Fruit fly (Drosophila melanogaster): ENCODE data around the gene beat-VII.

The beat-VII gene

dm6 chr3R:26700125-26700524 is 18.4 kb upstream of the beat-VII start (continued):
- no peak for TF ChIP-seq CoRest (tag; optimal IDR thresholded peaks at IDR 0.05)
- TF ChIP-seq grau (tag; optimal IDR thresholded peaks at IDR 0.05) = no peak
- TF ChIP-seq CG3407 (GFP tag; optimal IDR thresholded peaks at IDR 0.05) = no peak
- no peak for TF ChIP-seq CG12391 (tag; optimal IDR thresholded peaks at IDR 0.05)
- no peak for TF ChIP-seq HHEX (GFP tag; optimal IDR thresholded peaks at IDR 0.05)
- no peak for TF ChIP-seq hb (GFP tag; IDR thresholded peaks at IDR 0.05; ENCODE audit: partially characterized antibody)
- TF ChIP-seq pho (GFP tag; optimal IDR thresholded peaks at IDR 0.05) = no peak
- no peak for TF ChIP-seq jing (GFP tag; optimal IDR thresholded peaks at IDR 0.05)
- no peak for TF ChIP-seq Lhr (GFP tag; optimal IDR thresholded peaks at IDR 0.05)
- TF ChIP-seq CG1603 (tag; optimal IDR thresholded peaks at IDR 0.05) = no peak
- TF ChIP-seq Hr39 (optimal IDR thresholded peaks at IDR 0.05) = no peak
- no peak for TF ChIP-seq CG9797 (GFP tag; optimal IDR thresholded peaks at IDR 0.05)
- no peak for TF ChIP-seq ab (GFP tag; optimal IDR thresholded peaks at IDR 0.05)
- TF ChIP-seq CG9609 (GFP tag; optimal IDR thresholded peaks at IDR 0.05) = no peak
- TF ChIP-seq CG15073 (GFP tag; optimal IDR thresholded peaks at IDR 0.05) = no peak
- no peak for TF ChIP-seq B-H1 (GFP tag; IDR thresholded peaks at IDR 0.05)
- no peak for TF ChIP-seq CG3726 (GFP tag; IDR thresholded peaks at IDR 0.05)
- no peak for TF ChIP-seq MESR4 (GFP tag; optimal IDR thresholded peaks at IDR 0.05)
- TF ChIP-seq CG18011 (GFP tag; optimal IDR thresholded peaks at IDR 0.05) = no peak
- TF ChIP-seq crp (GFP tag; optimal IDR thresholded peaks at IDR 0.05) = no peak
- no peak for TF ChIP-seq CG11093 (GFP tag; IDR thresholded peaks at IDR 0.05)
- TF ChIP-seq slbo (GFP tag; IDR thresholded peaks at IDR 0.05) = 0 out of 2 replicates have a peak, but pooled peaks have one; percentile 24
- 0 out of 3 replicates have a peak, but pooled peaks have one; percentile 34 for TF ChIP-seq ken (GFP tag; IDR thresholded peaks at IDR 0.05)
- no peak for TF ChIP-seq seq (GFP tag; IDR thresholded peaks at IDR 0.05)
- TF ChIP-seq CG2120 (GFP tag; optimal IDR thresholded peaks at IDR 0.05) = peak; percentile 27
- no peak for TF ChIP-seq trh (GFP tag; optimal IDR thresholded peaks at IDR 0.05)
- no peak for TF ChIP-seq CG6791 (GFP tag; IDR thresholded peaks at IDR 0.05; ENCODE audit: partially characterized antibody)
- TF ChIP-seq oc (tag; optimal IDR thresholded peaks at IDR 0.05) = no peak
- TF ChIP-seq Usf (GFP tag; optimal IDR thresholded peaks at IDR 0.05) = no peak
- TF ChIP-seq CG10147 (GFP tag; optimal IDR thresholded peaks at IDR 0.05) = no peak
- no peak for TF ChIP-seq pros (GFP tag; optimal IDR thresholded peaks at IDR 0.05)
- no peak for TF ChIP-seq CG14965 (GFP tag; optimal IDR thresholded peaks at IDR 0.05; ENCODE audit: borderline replicate concordance)
- no peak for TF ChIP-seq CG18262 (tag; optimal IDR thresholded peaks at IDR 0.05)
- TF ChIP-seq CG1647 (GFP tag; optimal IDR thresholded peaks at IDR 0.05) = no peak
- no peak for TF ChIP-seq rib (GFP tag; IDR thresholded peaks at IDR 0.05)
- TF ChIP-seq knrl (GFP tag; IDR thresholded peaks at IDR 0.05; ENCODE audit: partially characterized antibody) = no peak
- TF ChIP-seq CG7271 (tag; optimal IDR thresholded peaks at IDR 0.05) = no peak
- TF ChIP-seq ci (GFP tag; IDR thresholded peaks at IDR 0.05) = 0 out of 3 replicates have a peak, but pooled peaks have one; percentile 18
- no peak for TF ChIP-seq CG18476 (GFP tag; optimal IDR thresholded peaks at IDR 0.05)
- no peak for TF ChIP-seq chn (GFP tag; optimal IDR thresholded peaks at IDR 0.05)
- TF ChIP-seq dmrt99B (tag; optimal IDR thresholded peaks at IDR 0.05) = peak; percentile 34
- no peak for TF ChIP-seq schlank (tag; optimal IDR thresholded peaks at IDR 0.05)
- TF ChIP-seq nerfin-1 (tag; optimal IDR thresholded peaks at IDR 0.05) = no peak
- peak; percentile 28 for TF ChIP-seq sens (GFP tag)
- no peak for TF ChIP-seq CG16779 (GFP tag; IDR thresholded peaks at IDR 0.05)
- peak; percentile 28 for TF ChIP-seq CG2678 (tag; optimal IDR thresholded peaks at IDR 0.05)
- TF ChIP-seq NC2α (GFP tag; optimal IDR thresholded peaks at IDR 0.05) = no peak
- TF ChIP-seq gem (tag; optimal IDR thresholded peaks at IDR 0.05) = no peak
- no peak for TF ChIP-seq Awh (GFP tag; IDR thresholded peaks at IDR 0.05)
- TF ChIP-seq vnd (GFP tag; IDR thresholded peaks at IDR 0.05; ENCODE audit: partially characterized antibody) = no peak
- TF ChIP-seq CG30403 (GFP tag; optimal IDR thresholded peaks at IDR 0.05) = no peak
